Worm (Caenorhabditis elegans) whole organism, late embryonic: Measurements from ENCODE around the gene col-167.

ENCODE experiments used
- C08G9.2 ChIP-seq: sonication (generic microtip); optimal IDR thresholded peaks from 2 replicates; lab custom pipeline; 2016; ENCODE audit warnings: mild to moderate bottlenecking, missing genetic modification characterization, moderate library complexity, missing compliant biosample characterization
- C38D4.7 ChIP-seq: fragments of 200-800 bp; sonication (Bioruptor generic); optimal IDR thresholded peaks from 2 replicates; lab custom pipeline; 2018; ENCODE audit warnings: mild to moderate bottlenecking, missing genetic modification characterization, moderate library complexity, missing compliant biosample characterization
- ceh-14 ChIP-seq: sonication (generic microtip); optimal IDR thresholded peaks from 2 replicates; lab custom pipeline; 2016; ENCODE audit warnings: missing genotype, missing genetic modification characterization, missing compliant biosample characterization
- ceh-19 ChIP-seq: fragments of 200-800 bp; sonication (Bioruptor generic); optimal IDR thresholded peaks from 2 replicates; lab custom pipeline; 2018; ENCODE audit warnings: mild to moderate bottlenecking, missing genetic modification characterization, missing compliant biosample characterization
- ceh-2 ChIP-seq: sonication (generic microtip); optimal IDR thresholded peaks from 2 replicates; lab custom pipeline; 2016; ENCODE audit warnings: missing genotype, missing genetic modification characterization, missing compliant biosample characterization
- ceh-22 ChIP-seq: sonication (generic microtip); optimal IDR thresholded peaks from 2 replicates; lab custom pipeline; 2017; ENCODE audit warnings: missing biosample characterization, missing genetic modification characterization
- ceh-45 ChIP-seq: fragments of 200-800 bp; sonication (Bioruptor generic); IDR thresholded peaks from 2 replicates; pipeline ENCODE4 v1.3.6; 2022; ENCODE audit warnings: missing genetic modification reagents, missing genetic modification characterization, missing compliant biosample characterization
- ceh-48 ChIP-seq: sonication (generic microtip); optimal IDR thresholded peaks from 2 replicates; lab custom pipeline; 2016; ENCODE audit warnings: missing genetic modification characterization, inconsistent platforms, missing compliant biosample characterization
- ceh-6 ChIP-seq: fragments of 200-800 bp; sonication (Bioruptor generic); optimal IDR thresholded peaks from 2 replicates; lab custom pipeline; 2018; ENCODE audit warnings: mild to moderate bottlenecking, missing genetic modification characterization, missing compliant biosample characterization
- ceh-9 ChIP-seq: sonication (generic microtip); optimal IDR thresholded peaks from 2 replicates; lab custom pipeline; 2016; ENCODE audit warnings: mild to moderate bottlenecking, missing genetic modification characterization, inconsistent platforms, missing compliant biosample characterization
- che-1 ChIP-seq: sonication (generic microtip); optimal IDR thresholded peaks from 2 replicates; lab custom pipeline; 2016; ENCODE audit warnings: mild to moderate bottlenecking, missing genetic modification characterization, missing compliant biosample characterization
- dmd-4 ChIP-seq: sonication (generic microtip); optimal IDR thresholded peaks from 2 replicates; lab custom pipeline; 2016; ENCODE audit warnings: borderline replicate concordance, missing genetic modification characterization, missing compliant biosample characterization
- elt-2 ChIP-seq: sonication (generic microtip); optimal IDR thresholded peaks from 2 replicates; lab custom pipeline; 2016; ENCODE audit warnings: missing genetic modification reagents, missing genetic modification characterization, missing compliant biosample characterization
- eyg-1 ChIP-seq: sonication (generic microtip); optimal IDR thresholded peaks from 2 replicates; lab custom pipeline; 2016; ENCODE audit warnings: missing genotype, missing genetic modification characterization, missing compliant biosample characterization
- hlh-13 ChIP-seq: fragments of 200-800 bp; sonication (Bioruptor generic); optimal IDR thresholded peaks from 2 replicates; lab custom pipeline; 2018; ENCODE audit warnings: mild to moderate bottlenecking, missing genetic modification characterization, missing compliant biosample characterization
- hlh-15 ChIP-seq: sonication (generic microtip); optimal IDR thresholded peaks from 2 replicates; lab custom pipeline; 2016; ENCODE audit warnings: missing genetic modification characterization, missing compliant biosample characterization
- hlh-30 ChIP-seq: sonication (generic microtip); optimal IDR thresholded peaks from 2 replicates; lab custom pipeline; 2017; ENCODE audit warnings: antibody characterized with exemption, missing genetic modification characterization, missing compliant biosample characterization; ENCODE audit not compliant: insufficient read depth
- hlh-6 ChIP-seq: sonication (generic microtip); optimal IDR thresholded peaks from 2 replicates; lab custom pipeline; 2016; ENCODE audit warnings: missing genotype, missing genetic modification characterization, missing compliant biosample characterization
- hlh-8 ChIP-seq: sonication (generic microtip); optimal IDR thresholded peaks from 2 replicates; lab custom pipeline; 2016; ENCODE audit warnings: missing genotype, missing genetic modification characterization, missing compliant biosample characterization
- lim-6 ChIP-seq: sonication (generic microtip); optimal IDR thresholded peaks from 2 replicates; lab custom pipeline; 2016; ENCODE audit warnings: missing genetic modification characterization, missing compliant biosample characterization
- lin-11 ChIP-seq: fragments of 200-800 bp; sonication (Bioruptor generic); optimal IDR thresholded peaks from 2 replicates; lab custom pipeline; 2018; ENCODE audit warnings: mild to moderate bottlenecking, missing genetic modification characterization, missing compliant biosample characterization
- madf-2 ChIP-seq: sonication (generic microtip); optimal IDR thresholded peaks from 2 replicates; lab custom pipeline; 2017; ENCODE audit warnings: missing genetic modification characterization, missing compliant biosample characterization
- nfya-1 ChIP-seq: sonication (generic microtip); optimal IDR thresholded peaks from 2 replicates; lab custom pipeline; 2017; ENCODE audit warnings: missing genetic modification characterization, mild to moderate bottlenecking, missing compliant biosample characterization, antibody characterized with exemption, moderate library complexity
- nhr-11 ChIP-seq: fragments of 150-350 bp; optimal IDR thresholded peaks from 2 replicates; lab custom pipeline; 2014; ENCODE audit warnings: missing biosample characterization, missing genetic modification characterization
- npax-4 ChIP-seq: sonication (generic microtip); optimal IDR thresholded peaks from 2 replicates; lab custom pipeline; 2016; ENCODE audit warnings: missing genetic modification characterization, missing compliant biosample characterization
- odd-2 ChIP-seq: sonication (generic microtip); optimal IDR thresholded peaks from 2 replicates; lab custom pipeline; 2017; ENCODE audit warnings: antibody characterized with exemption, mild to moderate bottlenecking, missing genetic modification characterization, missing compliant biosample characterization
- pat-9 ChIP-seq: fragments of 200-800 bp; sonication (Bioruptor generic); optimal IDR thresholded peaks from 2 replicates; lab custom pipeline; 2018; ENCODE audit warnings: mild to moderate bottlenecking, missing genetic modification characterization, moderate library complexity, missing compliant biosample characterization
- pros-1 ChIP-seq: fragments of 150-350 bp; optimal IDR thresholded peaks from 2 replicates; lab custom pipeline; 2014; ENCODE audit warnings: missing biosample characterization, missing genetic modification reagents, missing genetic modification characterization
- rnt-1 ChIP-seq: sonication (generic microtip); optimal IDR thresholded peaks from 2 replicates; lab custom pipeline; 2016; ENCODE audit warnings: missing genetic modification characterization, missing compliant biosample characterization
- tbx-7 ChIP-seq: sonication (generic microtip); optimal IDR thresholded peaks from 2 replicates; lab custom pipeline; 2016; ENCODE audit warnings: missing genotype, missing genetic modification characterization, missing compliant biosample characterization
- unc-42 ChIP-seq: sonication (generic microtip); optimal IDR thresholded peaks from 2 replicates; lab custom pipeline; 2016; ENCODE audit warnings: missing genotype, missing genetic modification characterization, missing compliant biosample characterization
- unc-55 ChIP-seq: sonication (generic microtip); optimal IDR thresholded peaks from 2 replicates; lab custom pipeline; 2017; ENCODE audit warnings: missing biosample characterization, missing genetic modification reagents, missing genetic modification characterization
- unc-86 ChIP-seq: sonication (generic microtip); optimal IDR thresholded peaks from 2 replicates; lab custom pipeline; 2016; ENCODE audit warnings: missing genetic modification characterization, missing compliant biosample characterization

col-167 gene

DNA sequence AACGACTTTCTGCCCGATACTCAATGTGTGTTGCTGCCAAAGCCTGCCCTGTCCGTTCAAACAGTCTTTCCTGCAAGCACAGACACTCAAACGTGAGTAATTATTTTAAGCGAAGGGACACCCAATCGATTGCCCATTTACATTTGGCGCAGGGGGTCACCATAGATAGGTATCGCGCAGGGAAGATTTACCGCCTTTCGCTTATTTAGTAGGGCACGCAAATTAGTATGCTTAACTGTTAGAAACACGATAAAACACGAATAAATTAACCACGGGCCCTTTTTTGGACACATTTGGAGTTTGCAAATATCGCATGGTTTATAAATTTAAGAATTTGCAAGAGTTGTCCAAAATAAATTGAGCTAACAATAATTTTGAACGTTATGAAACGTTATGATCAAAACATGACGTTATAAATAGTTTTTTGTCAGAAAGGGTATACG lies 26.9 kb upstream of the col-167 start (continued):
- TF ChIP-seq tbx-7 (peak; percentile 70), ceh-48 (peak; percentile 97), ceh-45 (peak; percentile 63; the same call in 1 of the 2 replicates), pat-9 (tag; lab: Kevin White, UChicago) (peak; percentile 75), unc-86 (tag; lab: Kevin White, UChicago) (peak; percentile 89), hlh-6 (tag; lab: Kevin White, UChicago) (peak; percentile 71), dmd-4 (tag; lab: Kevin White, UChicago) (peak; percentile 78), elt-2 (tag; lab: Kevin White, UChicago) (peak; percentile 80), ceh-2 (tag; lab: Kevin White, UChicago) (peak; percentile 93), che-1 (tag; lab: Kevin White, UChicago) (no peak), ceh-6 (GFP tag; lab: Kevin White, UChicago) (peak; percentile 66), nhr-11 (tag; lab: Kevin White, UChicago) (peak; percentile 74), ceh-19 (peak; percentile 52), ceh-14 (tag; lab: Kevin White, UChicago) (peak; percentile 92), unc-42 (peak; percentile 98), hlh-15 (peak; percentile 54), npax-4 (tag; lab: Kevin White, UChicago) (peak; percentile 30)
- TF ChIP-seq, all 69 proteins: peak for 58

ce11 chrX:6299641-6300240 lies 23.5 kb upstream of the col-167 start, which contains the start of gene cest-16:
Gene cest-16, plus strand, starts transcription at chrX:6299942.
- TF ChIP-seq unc-55 (GFP tag; lab: Kevin White, UChicago) (peak; percentile 54), nfya-1 (tag; lab: Kevin White, UChicago) (no peak)

- TF ChIP-seq rnt-1 (no peak), hlh-13 (GFP tag; lab: Kevin White, UChicago) (no peak), odd-2 (no peak), hlh-30 (tag; lab: Kevin White, UChicago) (no peak), ceh-9 (tag; lab: Kevin White, UChicago) (no peak)
These were observed 11.9 kb upstream of the col-167 start, which contains the start of gene npr-38 for ce11 chrX:6311391-6311790. Gene npr-38, plus strand, starts transcription at chrX:6311691.

DNA sequence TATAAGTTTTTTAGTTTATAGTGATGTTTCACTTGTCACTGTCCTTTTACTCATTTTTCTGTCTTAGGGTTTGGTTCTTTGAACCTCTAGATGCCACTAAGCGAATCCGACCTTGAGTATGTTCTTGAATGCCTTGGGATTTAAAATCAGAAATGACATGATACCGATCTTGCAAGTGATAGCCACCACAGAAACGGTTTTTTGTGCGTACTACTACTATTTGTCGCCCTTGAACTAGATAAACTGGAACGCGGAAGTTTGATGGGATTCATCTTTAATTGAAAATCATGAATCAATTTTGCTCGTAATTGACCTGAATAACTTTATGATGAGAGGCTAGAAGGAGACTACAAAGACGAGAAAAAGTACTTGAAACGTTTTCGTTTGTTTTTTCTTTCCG lies 4.5 kb upstream of the col-167 start:
- TF ChIP-seq ceh-22 (tag; lab: Kevin White, UChicago), result no peak
- TF ChIP-seq C08G9.2 (tag; lab: Kevin White, UChicago), result no peak

- TF ChIP-seq ceh-45 (no peak), ceh-22 (tag; lab: Kevin White, UChicago) (no peak), C08G9.2 (tag; lab: Kevin White, UChicago) (no peak), ceh-14 (tag; lab: Kevin White, UChicago) (no peak), C38D4.7 (GFP tag; lab: Kevin White, UChicago) (no peak), hlh-8 (tag; lab: Kevin White, UChicago) (no peak), lim-6 (tag; lab: Kevin White, UChicago) (no peak), lin-11 (tag; lab: Kevin White, UChicago) (no peak), eyg-1 (no peak), madf-2 (no peak), pros-1 (tag; lab: Kevin White, UChicago) (no peak)
These were observed 3.7 kb upstream of the col-167 start, which contains the start of gene chtb-3 for ce11 chrX:6319546-6319945. Gene chtb-3, minus strand, starts transcription at chrX:6319646.
